Worm (Caenorhabditis elegans): ENCODE data around the gene nra-1.
"Not testable (repeated sequence)": the region's sequence is repeated elsewhere in the genome, so short reads cannot be mapped to it uniquely, and the experiment has no call there.

ce11 chrIV:17307223-17307622, 23.2 kb upstream of the nra-1 start, which contains the start of gene T28F3.8:
- TF ChIP-seq tbx-11 (GFP tag; IDR thresholded peaks at IDR 0.05); hmbx-1 (tag; optimal IDR thresholded peaks at IDR 0.05); hmg-4 (GFP tag; optimal IDR thresholded peaks at IDR 0.05); flt-1 (GFP tag; IDR thresholded peaks at IDR 0.05); B0310.2 (tag; optimal IDR thresholded peaks at IDR 0.05); ama-1 (optimal IDR thresholded peaks at IDR 0.05); ceh-36 (tag; optimal IDR thresholded peaks at IDR 0.05); tbx-37 (GFP tag; conservative IDR thresholded peaks at IDR 0.05); scrt-1 (GFP tag; IDR thresholded peaks at IDR 0.05); aly-1 (tag; optimal IDR thresholded peaks at IDR 0.05); ets-7 (tag; optimal IDR thresholded peaks at IDR 0.05): not testable (repeated sequence)

Data from whole organism, early embryonic.